Worm (Caenorhabditis elegans) whole organism, L2 larva: ENCODE results near the gene C06G1.1.

ENCODE experiments used
- F13H6.1 ChIP-seq: sonication (generic microtip); optimal IDR thresholded peaks from 2 replicates; lab custom pipeline; 2016; ENCODE audit warnings: missing genetic modification characterization, missing compliant biosample characterization
- R02D3.7 ChIP-seq: fragments of 150-350 bp; optimal IDR thresholded peaks from 2 replicates; lab custom pipeline; 2014; ENCODE audit warnings: missing biosample characterization, missing genetic modification characterization
- Y55F3AM.14 ChIP-seq: fragments of 200-800 bp; sonication (Bioruptor generic); optimal IDR thresholded peaks from 2 replicates; lab custom pipeline; 2018; ENCODE audit warnings: mild to moderate bottlenecking, missing genetic modification characterization, missing compliant biosample characterization
- alr-1 ChIP-seq: fragments of 150-350 bp; optimal IDR thresholded peaks from 2 replicates; lab custom pipeline; 2014; ENCODE audit warnings: missing biosample characterization, missing genetic modification characterization
- aly-2 ChIP-seq: fragments of 150-350 bp; optimal IDR thresholded peaks from 2 replicates; lab custom pipeline; 2014; ENCODE audit warnings: missing biosample characterization, missing genetic modification characterization
- ama-1 ChIP-seq: fragments of 150-350 bp; optimal IDR thresholded peaks from 2 replicates; lab custom pipeline; 2018; ENCODE audit warnings: inconsistent platforms
- blmp-1 ChIP-seq: sonication (generic microtip); optimal IDR thresholded peaks from 2 replicates; lab custom pipeline; 2017; ENCODE audit warnings: missing genetic modification characterization, mild to moderate bottlenecking, missing compliant biosample characterization, antibody characterized with exemption, moderate library complexity; ENCODE audit not compliant: insufficient read depth
- ceh-16 ChIP-seq: fragments of 150-350 bp; optimal IDR thresholded peaks from 2 replicates; lab custom pipeline; 2014; ENCODE audit warnings: missing biosample characterization, missing genetic modification characterization
- crh-2 ChIP-seq: sonication (generic microtip); optimal IDR thresholded peaks from 2 replicates; lab custom pipeline; 2017; ENCODE audit warnings: missing biosample characterization, missing genetic modification characterization
- dmd-4 ChIP-seq: sonication (generic microtip); optimal IDR thresholded peaks from 2 replicates; lab custom pipeline; 2017; ENCODE audit warnings: missing biosample characterization, missing genetic modification characterization
- egl-27 ChIP-seq: sonication (generic microtip); optimal IDR thresholded peaks from 3 replicates; lab custom pipeline; 2017; ENCODE audit warnings: missing biosample characterization, missing genetic modification reagents, missing genetic modification characterization
- elt-1 ChIP-seq: fragments of 150-350 bp; optimal IDR thresholded peaks from 2 replicates; lab custom pipeline; 2014; ENCODE audit warnings: missing biosample characterization, missing genetic modification characterization
- elt-3 ChIP-seq: sonication (generic microtip); optimal IDR thresholded peaks from 2 replicates; lab custom pipeline; 2017; ENCODE audit warnings: missing biosample characterization, missing genetic modification characterization
- fos-1 ChIP-seq: fragments of 150-350 bp; optimal IDR thresholded peaks from 2 replicates; lab custom pipeline; 2014; ENCODE audit warnings: missing biosample characterization, missing genetic modification characterization
- lin-11 ChIP-seq: fragments of 150-350 bp; sonication (generic microtip); optimal IDR thresholded peaks from 2 replicates; lab custom pipeline; 2014; ENCODE audit warnings: missing biosample characterization, missing genetic modification characterization, inconsistent platforms, mixed read lengths
- lin-13 ChIP-seq: fragments of 150-350 bp; optimal IDR thresholded peaks from 2 replicates; lab custom pipeline; 2014; ENCODE audit warnings: missing biosample characterization, missing genetic modification reagents, missing genetic modification characterization
- lin-39 ChIP-seq: fragments of 150-350 bp; optimal IDR thresholded peaks from 2 replicates; lab custom pipeline; 2014; ENCODE audit warnings: missing biosample characterization, missing genetic modification reagents, missing genetic modification characterization
- lsy-2 ChIP-seq, 2 experiments: fragments of 150-350 bp in 1 of 2; sonication (generic microtip) in 1 of 2; optimal IDR thresholded peaks; 2 replicates each; lab custom pipeline; 2014 to 2017; ENCODE audit warnings: missing biosample characterization in 2 of 2, missing genetic modification characterization in 2 of 2
- mab-5 ChIP-seq: fragments of 150-350 bp; optimal IDR thresholded peaks from 2 replicates; lab custom pipeline; 2014; ENCODE audit warnings: missing biosample characterization, missing genetic modification characterization
- mbf-1 ChIP-seq: sonication (generic microtip); optimal IDR thresholded peaks from 2 replicates; lab custom pipeline; 2017; ENCODE audit warnings: missing biosample characterization, missing genetic modification characterization
- mdl-1 ChIP-seq, 2 experiments: fragments of 150-350 bp in 1 of 2; sonication (generic microtip) in 1 of 2; optimal IDR thresholded peaks; 2 replicates each; lab custom pipeline; 2017; ENCODE audit warnings: missing biosample characterization in 2 of 2, missing genetic modification characterization in 2 of 2
- nhr-10 ChIP-seq: sonication (generic microtip); optimal IDR thresholded peaks from 2 replicates; lab custom pipeline; 2017; ENCODE audit warnings: missing biosample characterization, missing genetic modification characterization
- nhr-11 ChIP-seq: fragments of 150-350 bp; optimal IDR thresholded peaks from 2 replicates; lab custom pipeline; 2014; ENCODE audit warnings: missing biosample characterization, missing genetic modification characterization
- nhr-12 ChIP-seq: fragments of 150-350 bp; optimal IDR thresholded peaks from 2 replicates; lab custom pipeline; 2014; ENCODE audit warnings: missing biosample characterization, missing genetic modification characterization
- nhr-129 ChIP-seq: fragments of 150-350 bp; optimal IDR thresholded peaks from 2 replicates; lab custom pipeline; 2014; ENCODE audit warnings: missing biosample characterization, missing genetic modification characterization
- nhr-21 ChIP-seq: fragments of 150-350 bp; optimal IDR thresholded peaks from 2 replicates; lab custom pipeline; 2014; ENCODE audit warnings: missing biosample characterization, missing genetic modification characterization
- nhr-23 ChIP-seq: fragments of 150-350 bp; optimal IDR thresholded peaks from 2 replicates; lab custom pipeline; 2014; ENCODE audit warnings: missing biosample characterization, missing genetic modification reagents, missing genetic modification characterization
- nhr-237 ChIP-seq: fragments of 150-350 bp; optimal IDR thresholded peaks from 2 replicates; lab custom pipeline; 2014; ENCODE audit warnings: missing biosample characterization, missing genetic modification characterization
- nhr-25 ChIP-seq: fragments of 150-350 bp; sonication (generic microtip); optimal IDR thresholded peaks from 3 replicates; lab custom pipeline; 2014; ENCODE audit warnings: missing biosample characterization, missing genetic modification characterization
- nhr-6 ChIP-seq: fragments of 150-350 bp; optimal IDR thresholded peaks from 2 replicates; lab custom pipeline; 2014; ENCODE audit warnings: missing biosample characterization, missing genetic modification characterization
- nhr-77 ChIP-seq: fragments of 150-350 bp; optimal IDR thresholded peaks from 2 replicates; lab custom pipeline; 2014; ENCODE audit warnings: missing biosample characterization, missing genetic modification characterization
- skn-1 ChIP-seq: sonication (generic microtip); optimal IDR thresholded peaks from 2 replicates; lab custom pipeline; 2017; ENCODE audit warnings: missing biosample characterization, missing genetic modification characterization
- sma-3 ChIP-seq: sonication (generic microtip); optimal IDR thresholded peaks from 2 replicates; lab custom pipeline; 2016; ENCODE audit warnings: missing genetic modification reagents, missing genetic modification characterization, missing compliant biosample characterization
- snpc-4 ChIP-seq: fragments of 150-350 bp; optimal IDR thresholded peaks from 2 replicates; lab custom pipeline; 2014; ENCODE audit warnings: missing biosample characterization, missing genetic modification characterization
- unc-39 ChIP-seq: fragments of 150-350 bp; optimal IDR thresholded peaks from 2 replicates; lab custom pipeline; 2014; ENCODE audit warnings: missing biosample characterization, missing genetic modification characterization
- unc-55 ChIP-seq: fragments of 150-350 bp; sonication (generic microtip); optimal IDR thresholded peaks from 3 replicates; lab custom pipeline; 2014; ENCODE audit warnings: missing biosample characterization, missing genetic modification reagents, missing genetic modification characterization
- unc-62 ChIP-seq: fragments of 150-350 bp; optimal IDR thresholded peaks from 2 replicates; lab custom pipeline; 2014; ENCODE audit warnings: missing biosample characterization, missing genetic modification reagents, missing genetic modification characterization
- zag-1 ChIP-seq: fragments of 150-350 bp; optimal IDR thresholded peaks from 2 replicates; lab custom pipeline; 2014; ENCODE audit warnings: missing biosample characterization, missing genetic modification characterization
- ztf-11 ChIP-seq: sonication (generic microtip); optimal IDR thresholded peaks from 2 replicates; lab custom pipeline; 2017; ENCODE audit warnings: missing biosample characterization, missing genetic modification characterization

C06G1.1 gene

DNA sequence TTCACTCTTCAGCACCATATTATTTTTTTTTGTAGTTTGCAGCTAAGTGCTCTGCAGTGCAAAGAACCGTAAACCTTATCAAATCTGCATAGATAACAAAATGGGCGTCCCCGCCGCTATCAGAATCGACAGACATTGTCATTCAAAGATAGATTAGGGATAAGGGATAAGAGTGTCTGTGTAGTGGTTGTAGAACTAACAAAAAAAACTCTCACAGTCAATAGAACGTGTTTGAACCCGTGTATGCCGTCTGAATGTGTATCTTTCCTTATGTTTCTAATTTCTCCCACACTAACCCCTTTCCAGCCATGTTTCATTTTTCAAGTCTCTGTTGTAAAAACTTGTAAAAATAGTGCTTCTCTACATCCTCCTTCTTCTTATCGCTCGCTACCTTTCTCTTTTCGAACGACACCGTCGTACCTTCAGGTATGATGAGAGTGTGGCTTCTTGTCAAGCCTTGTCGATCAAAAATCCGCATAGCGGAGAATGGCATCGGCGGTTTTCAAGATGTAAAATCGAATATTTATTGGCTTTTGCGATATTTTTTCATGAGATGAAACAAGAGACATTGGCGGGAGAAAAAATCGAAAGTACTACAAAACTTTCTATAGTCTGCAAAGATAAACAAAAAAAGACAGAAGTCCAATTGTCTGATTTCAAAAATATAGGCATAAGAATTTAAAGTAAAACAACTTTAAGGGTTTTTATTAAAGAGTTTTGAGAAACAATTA lies 7.9 kb upstream of the C06G1.1 start:
- TF ChIP-seq crh-2 (tag; lab: Kevin White, UChicago) (no peak), nhr-129 (tag; lab: Kevin White, UChicago) (no peak), aly-2 (tag; lab: Kevin White, UChicago) (no peak)

DNA sequence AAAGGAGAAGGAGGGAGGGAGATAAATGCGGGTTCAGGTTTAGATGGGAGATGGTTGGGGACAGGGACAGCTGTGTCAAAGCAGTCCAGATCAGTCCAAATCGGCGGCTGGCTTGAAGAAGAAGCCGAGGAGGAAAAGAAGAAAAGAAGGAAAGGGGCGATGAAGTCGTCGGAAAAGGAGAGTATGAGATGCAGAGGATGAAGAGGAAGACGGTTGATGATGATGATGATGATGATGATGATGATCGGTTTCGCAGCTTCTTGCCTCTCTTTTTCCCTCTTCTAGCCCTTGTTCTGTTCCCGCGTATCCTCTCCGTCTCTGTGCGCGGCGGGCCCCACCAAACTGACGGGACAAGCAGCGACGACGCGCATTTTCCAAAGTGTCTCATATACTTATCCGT lies 6.3 kb upstream of the C06G1.1 start:
- TF ChIP-seq egl-27 (no peak), R02D3.7 (tag; lab: Kevin White, UChicago) (no peak), nhr-77 (tag; lab: Kevin White, UChicago) (no peak), unc-39 (tag; lab: Kevin White, UChicago) (no peak), lin-39 (no peak), blmp-1 (no peak), elt-1 (tag; lab: Kevin White, UChicago) (no peak), ztf-11 (no peak), nhr-21 (no peak), crh-2 (tag; lab: Kevin White, UChicago) (no peak), lin-13 (GFP tag; lab: Kevin White, UChicago) (no peak), ceh-16 (no peak), lsy-2 (tag; optimal IDR thresholded peaks at IDR 0.05; lab: Kevin White, UChicago) (no peak), fos-1 (no peak), nhr-129 (tag; lab: Kevin White, UChicago) (no peak), skn-1 (tag; lab: Kevin White, UChicago) (no peak), aly-2 (tag; lab: Kevin White, UChicago) (no peak), mdl-1 (tag; optimal IDR thresholded peaks at IDR 0.05; lab: Kevin White, UChicago) (no peak), mbf-1 (tag; lab: Kevin White, UChicago) (no peak), unc-55 (no peak)

DNA sequence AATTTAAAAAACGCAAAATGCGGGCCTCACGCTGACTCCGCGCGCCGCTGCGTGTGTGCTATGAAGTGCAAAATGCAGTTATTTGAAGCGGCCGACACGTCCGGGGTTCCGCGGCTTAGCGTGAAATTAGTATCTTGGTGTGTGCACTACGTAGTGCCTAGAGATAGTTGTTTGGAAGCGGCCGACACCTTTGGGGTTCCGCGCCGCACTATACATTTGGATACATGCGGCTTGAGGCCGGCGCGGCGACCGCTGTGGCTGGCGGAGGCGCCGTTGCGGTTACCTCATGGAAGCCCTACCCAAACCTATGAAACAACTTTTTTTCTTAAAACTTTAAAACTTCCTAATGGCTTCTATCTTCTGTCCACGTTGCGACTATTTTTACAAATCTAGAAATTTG lies 4.0 kb upstream of the C06G1.1 start:
- no peak for TF ChIP-seq egl-27
- TF ChIP-seq snpc-4 (tag; lab: Kevin White, UChicago) = peak; percentile 78

DNA sequence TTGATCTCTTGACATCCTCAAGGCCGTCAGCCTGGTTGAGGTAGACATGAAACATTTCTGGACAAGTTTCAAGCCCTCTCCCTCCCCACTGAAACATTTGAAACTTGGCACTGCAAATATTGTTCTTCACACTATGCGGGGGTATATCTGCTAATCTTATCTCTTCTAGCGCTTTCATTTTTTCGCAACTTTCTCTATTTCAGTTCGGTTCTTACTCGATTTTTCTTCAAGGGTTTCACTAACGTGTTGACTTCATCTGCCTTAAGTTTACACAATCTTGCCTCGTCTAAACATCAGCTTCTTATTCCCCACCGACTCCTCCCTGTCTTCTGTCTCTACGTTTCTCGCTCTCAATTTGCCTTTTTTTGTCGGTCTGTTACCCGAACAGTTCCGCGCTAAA lies 3.4 kb upstream of the C06G1.1 start:
- peak; percentile 58 for TF ChIP-seq blmp-1
- TF ChIP-seq unc-39 (tag; lab: Kevin White, UChicago) = no peak
- TF ChIP-seq nhr-21 = no peak

DNA sequence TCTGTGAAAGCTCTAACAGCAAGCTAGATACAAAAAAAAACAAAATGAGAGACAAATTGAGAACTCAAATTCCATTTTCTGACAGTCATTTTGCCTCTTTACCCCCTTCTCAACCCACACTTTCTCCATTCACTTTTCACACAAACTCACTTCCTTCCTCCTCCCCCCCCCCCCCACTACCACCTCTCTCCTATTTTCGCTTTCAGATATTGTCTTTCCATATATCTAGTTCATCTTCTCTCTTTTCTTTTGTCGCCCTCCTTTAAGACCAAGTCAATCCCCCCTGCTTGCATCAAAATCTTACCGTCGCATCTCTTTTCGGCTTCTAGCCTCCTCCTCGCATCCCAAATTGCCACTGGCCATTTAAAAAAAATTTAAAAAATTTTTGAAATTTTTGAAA lies 1.3 kb upstream of the C06G1.1 start:
- TF ChIP-seq blmp-1 (peak; percentile 94), snpc-4 (tag; lab: Kevin White, UChicago) (no peak)

DNA sequence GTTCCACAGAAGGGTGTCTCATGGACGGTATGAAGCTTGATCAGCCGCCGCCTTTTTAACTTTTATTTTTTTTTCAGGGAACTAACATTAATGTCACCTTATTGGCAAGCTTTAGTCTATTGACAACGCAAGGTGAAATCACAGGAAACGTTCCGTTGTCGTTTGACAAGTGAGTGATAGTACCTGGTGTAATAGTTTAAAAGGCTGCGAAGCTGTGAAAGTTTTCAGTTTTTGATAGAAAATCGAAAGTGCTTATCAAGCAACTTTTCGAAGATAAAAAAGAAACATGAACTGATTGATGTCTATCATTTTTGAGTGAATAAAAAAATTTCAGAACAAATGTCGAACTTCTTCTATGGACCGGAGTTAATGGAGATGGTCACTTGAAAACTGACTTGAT lies 951 bp downstream of the C06G1.1 start:
- TF ChIP-seq blmp-1 = peak; percentile 54
- no peak for TF ChIP-seq nhr-21

DNA sequence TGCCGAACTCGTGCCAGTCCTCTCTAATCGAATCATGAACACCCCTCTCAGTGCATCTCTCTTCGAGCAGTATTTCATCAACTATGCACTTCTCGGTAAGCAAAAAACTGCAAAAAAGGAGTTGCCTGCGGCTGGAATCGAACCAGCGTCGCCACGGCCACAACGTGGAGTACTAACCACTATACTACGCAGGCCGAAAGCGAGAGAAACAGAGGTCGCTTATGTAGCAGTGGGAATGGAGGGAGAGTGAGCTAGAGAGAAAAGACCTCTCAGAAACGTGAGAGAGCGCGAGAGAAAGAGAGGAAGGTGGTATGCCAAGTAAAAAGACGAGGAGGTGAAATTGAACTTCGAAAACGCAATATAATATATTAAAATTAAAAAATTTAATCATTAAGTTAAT lies 1.6 kb downstream of the C06G1.1 start:
- peak; percentile 54 for TF ChIP-seq lin-11
- peak; percentile 92 for TF ChIP-seq nhr-129 (tag; lab: Kevin White, UChicago)
- no peak for TF ChIP-seq unc-39 (tag; lab: Kevin White, UChicago)
- TF ChIP-seq nhr-23 (tag; lab: Kevin White, UChicago) = no peak
- no peak for TF ChIP-seq ama-1 (lab: Kevin White, UChicago)
- TF ChIP-seq egl-27 = peak; percentile 79
- peak; percentile 64 for TF ChIP-seq zag-1 (tag; lab: Kevin White, UChicago)
- no peak for TF ChIP-seq nhr-237 (tag; lab: Kevin White, UChicago)
- peak; percentile 35 for TF ChIP-seq nhr-25 (tag; lab: Kevin White, UChicago)
- peak; percentile 65 to 69 for TF ChIP-seq lsy-2 (tag; optimal IDR thresholded peaks at IDR 0.05; lab: Kevin White, UChicago)
- no peak for TF ChIP-seq dmd-4 (tag; lab: Kevin White, UChicago)
- no peak for TF ChIP-seq alr-1
- TF ChIP-seq snpc-4 (tag; lab: Kevin White, UChicago) = peak; percentile 71
- TF ChIP-seq skn-1 (tag; lab: Kevin White, UChicago) = no peak
- TF ChIP-seq nhr-12 (tag; lab: Kevin White, UChicago) = no peak
- no peak for TF ChIP-seq elt-3 (tag; lab: Kevin White, UChicago)
- peak; percentile 78 for TF ChIP-seq F13H6.1 (tag; lab: Kevin White, UChicago)
- TF ChIP-seq nhr-10 (tag; lab: Kevin White, UChicago) = no peak
- TF ChIP-seq lin-13 (GFP tag; lab: Kevin White, UChicago) = peak; percentile 51
- no peak for TF ChIP-seq elt-1 (tag; lab: Kevin White, UChicago)
- TF ChIP-seq mab-5 (tag; lab: Kevin White, UChicago) = peak; percentile 61
- no peak for TF ChIP-seq unc-62
- TF ChIP-seq sma-3 (GFP tag; lab: Kevin White, UChicago) = peak; percentile 79
- no peak for TF ChIP-seq R02D3.7 (tag; lab: Kevin White, UChicago)
- peak; percentile 92 for TF ChIP-seq unc-55
- peak; percentile 65 for TF ChIP-seq nhr-6 (tag; lab: Kevin White, UChicago)
- TF ChIP-seq Y55F3AM.14 (GFP tag; lab: Kevin White, UChicago) = peak; percentile 52
- no peak for TF ChIP-seq nhr-11
